Fruit fly (Drosophila melanogaster) whole organism, embryonic: ENCODE measurements around the gene CG13721.
A peak's percentile ranks its signal among the peaks of the same experiment; 100 is the strongest.

Experiments
- CG10147 ChIP-seq: fragments of 200-800 bp; sonication (Bioruptor generic); optimal IDR thresholded peaks from 2 replicates; lab custom pipeline; 2019; ENCODE audit warnings: missing biosample characterization, mild to moderate bottlenecking, missing genetic modification characterization, moderate library complexity
- CG10366 ChIP-seq: fragments of 200-800 bp; sonication (Bioruptor generic); IDR thresholded peaks from 2 replicates; pipeline ENCODE4 v1.3.6; 2022; ENCODE audit warnings: missing biosample characterization, missing genetic modification characterization
- CG11560 ChIP-seq: fragments of 200-800 bp; sonication (Bioruptor generic); IDR thresholded peaks from 3 replicates; pipeline ENCODE4 v1.3.6; 2022; ENCODE audit warnings: missing biosample characterization, missing genetic modification characterization
- CG12155 ChIP-seq: fragments of 200-800 bp; sonication (Bioruptor generic); optimal IDR thresholded peaks from 3 replicates; lab custom pipeline; 2016; ENCODE audit warnings: missing biosample characterization, missing genetic modification characterization
- CG12942 ChIP-seq: fragments of 200-800 bp; sonication (Bioruptor generic); optimal IDR thresholded peaks from 3 replicates; lab custom pipeline; 2016; ENCODE audit warnings: missing biosample characterization, missing genetic modification characterization
- CG13424 ChIP-seq: fragments of 200-800 bp; sonication (Bioruptor generic); optimal IDR thresholded peaks from 2 replicates; lab custom pipeline; 2019; ENCODE audit warnings: missing biosample characterization, mild to moderate bottlenecking, missing genetic modification characterization, moderate library complexity
- CG13775 ChIP-seq: fragments of 200-800 bp; sonication (Bioruptor generic); optimal IDR thresholded peaks from 3 replicates; lab custom pipeline; 2017; ENCODE audit warnings: missing biosample characterization, mild to moderate bottlenecking, missing genetic modification characterization
- CG14667 ChIP-seq: fragments of 200-800 bp; sonication (Bioruptor generic); IDR thresholded peaks from 2 replicates; pipeline ENCODE4 v1.3.6; 2022; ENCODE audit warnings: missing biosample characterization, missing genetic modification characterization
- CG18262 ChIP-seq: fragments of 200-800 bp; optimal IDR thresholded peaks from 3 replicates; lab custom pipeline; 2019; ENCODE audit warnings: missing biosample characterization, mild to moderate bottlenecking, missing genetic modification characterization, moderate library complexity
- CG3407 ChIP-seq: fragments of 200-800 bp; sonication (Bioruptor generic); optimal IDR thresholded peaks from 2 replicates; lab custom pipeline; 2018; ENCODE audit warnings: missing biosample characterization, mild to moderate bottlenecking, missing genetic modification characterization
- CG4424 ChIP-seq: fragments of 200-800 bp; sonication (Bioruptor generic); optimal IDR thresholded peaks from 3 replicates; lab custom pipeline; 2016; ENCODE audit warnings: missing biosample characterization, missing genetic modification characterization
- CG4820 ChIP-seq: fragments of 200-800 bp; sonication (Bioruptor generic); optimal IDR thresholded peaks from 3 replicates; lab custom pipeline; 2016; ENCODE audit warnings: missing biosample characterization, missing genetic modification characterization
- CG4854 ChIP-seq: fragments of 200-800 bp; sonication (Bioruptor generic); optimal IDR thresholded peaks from 2 replicates; lab custom pipeline; 2016; ENCODE audit warnings: missing biosample characterization, missing genetic modification characterization, inconsistent platforms
- CG6254 ChIP-seq: fragments of 200-800 bp; sonication (Bioruptor generic); optimal IDR thresholded peaks from 3 replicates; lab custom pipeline; 2017; ENCODE audit warnings: mild to moderate bottlenecking, missing biosample characterization, missing genetic modification reagents, missing genetic modification characterization
- CG6272 ChIP-seq: fragments of 200-800 bp; sonication (Bioruptor generic); IDR thresholded peaks from 2 replicates; pipeline ENCODE4 v1.3.6; 2022; ENCODE audit warnings: missing biosample characterization, missing genetic modification characterization
- CG7556 ChIP-seq: fragments of 200-800 bp; sonication (Bioruptor generic); optimal IDR thresholded peaks from 2 replicates; lab custom pipeline; 2017; ENCODE audit warnings: missing biosample characterization, mild to moderate bottlenecking, missing genetic modification characterization
- CG7839 ChIP-seq: fragments of 200-800 bp; sonication (Bioruptor generic); optimal IDR thresholded peaks from 3 replicates; lab custom pipeline; 2018; ENCODE audit warnings: missing biosample characterization, mild to moderate bottlenecking, missing genetic modification characterization, moderate library complexity
- CG8290 ChIP-seq, 3 experiments: fragments of 200-800 bp; sonication (Bioruptor generic); optimal IDR thresholded peaks; 2 replicates each; lab custom pipeline; 2016 to 2019; ENCODE audit warnings: missing biosample characterization in 3 of 3, missing genetic modification characterization in 3 of 3, mild to moderate bottlenecking in 2 of 3, moderate library complexity in 1 of 3
- CG8765 ChIP-seq: fragments of 200-800 bp; sonication (Bioruptor generic); IDR thresholded peaks from 2 replicates; pipeline ENCODE4 v1.3.6; 2022; ENCODE audit warnings: missing biosample characterization, missing genetic modification characterization
- Chrac-16 ChIP-seq: fragments of 200-800 bp; sonication (Bioruptor generic); optimal IDR thresholded peaks from 3 replicates; lab custom pipeline; 2016; ENCODE audit warnings: missing biosample characterization, missing genetic modification characterization
- Deaf1 ChIP-seq: fragments of 200-800 bp; optimal IDR thresholded peaks from 3 replicates; lab custom pipeline; 2019; ENCODE audit warnings: missing biosample characterization, mild to moderate bottlenecking, missing genetic modification characterization, moderate library complexity
- E2f1 ChIP-seq: fragments of 200-800 bp; sonication (Bioruptor generic); IDR thresholded peaks from 2 replicates; pipeline ENCODE4 v1.3.6; 2022; ENCODE audit warnings: missing biosample characterization, missing genetic modification characterization
- HHEX ChIP-seq: fragments of 200-800 bp; sonication (Bioruptor generic); optimal IDR thresholded peaks from 3 replicates; lab custom pipeline; 2017; ENCODE audit warnings: missing biosample characterization, mild to moderate bottlenecking, missing genetic modification characterization, missing genetic modification reagents
- Sox102F ChIP-seq: fragments of 200-800 bp; sonication (Bioruptor generic); optimal IDR thresholded peaks from 2 replicates; lab custom pipeline; 2018; ENCODE audit warnings: missing biosample characterization, mild to moderate bottlenecking, missing genetic modification characterization, moderate library complexity
- Stat92E ChIP-seq, 3 experiments: fragments of >200 bp in 2 of 3; fragments of 200-800 bp in 1 of 3; sonication (Bioruptor generic) in 1 of 3; optimal IDR thresholded peaks; 2 replicates each; lab custom pipeline; 2017 to 2019; ENCODE audit warnings: missing biosample characterization in 3 of 3, missing genetic modification characterization in 3 of 3, mild to moderate bottlenecking in 1 of 3, moderate library complexity in 1 of 3
- ase ChIP-seq: fragments of 200-800 bp; sonication (Bioruptor generic); IDR thresholded peaks from 3 replicates; pipeline ENCODE4 v1.3.6; 2022; ENCODE audit warnings: missing biosample characterization, missing genetic modification characterization
- bbx ChIP-seq: fragments of 200-800 bp; sonication (Bioruptor generic); IDR thresholded peaks from 2 replicates; pipeline ENCODE4 v1.3.6; 2022; ENCODE audit warnings: missing biosample characterization, missing genetic modification characterization; ENCODE audit not compliant: partially characterized antibody
- cas ChIP-seq: fragments of 200-800 bp; sonication (Bioruptor generic); IDR thresholded peaks from 2 replicates; pipeline ENCODE4 v1.3.6; 2022; ENCODE audit warnings: missing biosample characterization, missing genetic modification characterization
- chn ChIP-seq: fragments of 200-800 bp; sonication (Bioruptor generic); optimal IDR thresholded peaks from 2 replicates; lab custom pipeline; 2016; ENCODE audit warnings: missing biosample characterization, missing genetic modification characterization
- corto ChIP-seq: fragments of 200-800 bp; sonication (Bioruptor generic); optimal IDR thresholded peaks from 2 replicates; lab custom pipeline; 2016; ENCODE audit warnings: missing biosample characterization, mild to moderate bottlenecking, missing genetic modification characterization, moderate library complexity
- croc ChIP-seq: fragments of 200-800 bp; sonication (Bioruptor generic); conservative IDR thresholded peaks from 3 replicates; pipeline ENCODE4 v1.3.6; 2022; ENCODE audit warnings: missing biosample characterization, missing genetic modification characterization
- dpn ChIP-seq, 2 experiments: fragments of 200-800 bp; sonication (Bioruptor generic); optimal IDR thresholded peaks; 3 replicates each; lab custom pipeline; 2016; ENCODE audit warnings: missing biosample characterization in 2 of 2, missing genetic modification characterization in 2 of 2
- ewg ChIP-seq: fragments of 200-800 bp; sonication (Bioruptor generic); optimal IDR thresholded peaks from 3 replicates; lab custom pipeline; 2017; ENCODE audit warnings: mild to moderate bottlenecking, missing biosample characterization, missing genetic modification reagents, missing genetic modification characterization
- fd102C ChIP-seq: fragments of 200-800 bp; sonication (Bioruptor generic); optimal IDR thresholded peaks from 2 replicates; lab custom pipeline; 2018; ENCODE audit warnings: missing biosample characterization, mild to moderate bottlenecking, missing genetic modification characterization, moderate library complexity
- gem ChIP-seq: fragments of 200-800 bp; sonication (Bioruptor generic); optimal IDR thresholded peaks from 2 replicates; lab custom pipeline; 2019; ENCODE audit warnings: missing biosample characterization, mild to moderate bottlenecking, missing genetic modification characterization, moderate library complexity
- hkb ChIP-seq, 2 experiments: fragments of 200-800 bp in 1 of 2; fragments of >200 bp in 1 of 2; sonication (Bioruptor generic) in 1 of 2; IDR thresholded peaks in 1 of 2; optimal IDR thresholded peaks in 1 of 2; 2 replicates each; pipeline versions ENCODE4 v1.3.6 to Lab custom; 2017 to 2022; ENCODE audit warnings: missing biosample characterization in 1 of 2, missing genetic modification characterization in 1 of 2
- jing ChIP-seq: fragments of 200-800 bp; sonication (Bioruptor generic); optimal IDR thresholded peaks from 2 replicates; lab custom pipeline; 2018; ENCODE audit warnings: missing biosample characterization, mild to moderate bottlenecking, missing genetic modification characterization
- kay ChIP-seq: fragments of 200-800 bp; sonication (Bioruptor generic); optimal IDR thresholded peaks from 2 replicates; lab custom pipeline; 2016; ENCODE audit warnings: missing biosample characterization, missing genetic modification characterization
- kni ChIP-seq: fragments of 200-800 bp; sonication (Bioruptor generic); optimal IDR thresholded peaks from 3 replicates; lab custom pipeline; 2017; ENCODE audit warnings: mild to moderate bottlenecking, missing biosample characterization, missing genetic modification reagents, missing genetic modification characterization
- nau ChIP-seq: fragments of 200-800 bp; sonication (Bioruptor generic); optimal IDR thresholded peaks from 3 replicates; lab custom pipeline; 2017; ENCODE audit warnings: missing biosample characterization, mild to moderate bottlenecking, missing genetic modification characterization, missing genetic modification reagents
- onecut ChIP-seq: fragments of 200-800 bp; sonication (Bioruptor generic); IDR thresholded peaks from 2 replicates; pipeline ENCODE4 v1.3.6; 2022; ENCODE audit warnings: missing biosample characterization, missing genetic modification characterization
- peb ChIP-seq: fragments of 200-800 bp; sonication (Bioruptor generic); IDR thresholded peaks from 2 replicates; pipeline ENCODE4 v1.3.6; 2022; ENCODE audit warnings: missing biosample characterization, missing genetic modification characterization
- pita ChIP-seq: fragments of 200-800 bp; sonication (Bioruptor generic); optimal IDR thresholded peaks from 2 replicates; lab custom pipeline; 2017; ENCODE audit warnings: missing biosample characterization, mild to moderate bottlenecking, missing genetic modification characterization
- rib ChIP-seq: fragments of 200-800 bp; sonication (Bioruptor generic); IDR thresholded peaks from 2 replicates; pipeline ENCODE4 v1.3.6; 2022; ENCODE audit warnings: missing biosample characterization, missing genetic modification characterization
- stc ChIP-seq: fragments of 200-800 bp; sonication (Bioruptor generic); IDR thresholded peaks from 2 replicates; pipeline ENCODE4 v1.3.6; 2022; ENCODE audit warnings: missing biosample characterization, missing genetic modification characterization
- tio ChIP-seq: fragments of 200-800 bp; sonication (Bioruptor generic); optimal IDR thresholded peaks from 2 replicates; lab custom pipeline; 2017; ENCODE audit warnings: missing biosample characterization, missing genetic modification characterization, inconsistent platforms
- usp ChIP-seq: fragments of >200 bp; optimal IDR thresholded peaks from 2 replicates; lab custom pipeline; 2017; ENCODE audit warnings: missing biosample characterization, missing genetic modification characterization
- zen ChIP-seq: fragments of 200-800 bp; sonication (Bioruptor generic); optimal IDR thresholded peaks from 3 replicates; lab custom pipeline; 2018; ENCODE audit warnings: missing biosample characterization, mild to moderate bottlenecking, missing genetic modification characterization, moderate library complexity
- zfh1 ChIP-seq: fragments of 200-800 bp; sonication (Bioruptor generic); IDR thresholded peaks from 3 replicates; pipeline ENCODE4 v1.3.6; 2022; ENCODE audit warnings: missing biosample characterization, missing genetic modification characterization

The CG13721 gene

DNA sequence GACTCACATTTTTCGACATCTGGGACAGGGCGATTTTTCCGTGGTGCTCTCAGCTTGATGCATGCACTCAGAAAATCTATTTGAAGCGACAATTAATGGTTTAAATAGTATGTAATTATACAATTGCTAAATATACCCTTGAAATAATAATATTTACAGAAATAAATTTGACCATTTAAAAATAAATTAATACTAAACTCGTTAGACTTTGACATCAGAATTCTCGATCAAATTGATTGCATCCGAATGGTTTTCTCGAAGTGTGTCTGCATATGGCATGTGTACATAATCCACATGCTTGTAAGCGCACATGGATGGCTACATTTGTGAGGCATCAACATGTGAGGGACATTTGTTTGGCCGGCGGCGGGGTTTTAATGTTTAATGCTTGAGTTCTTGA lies 49.1 kb upstream of the CG13721 start (continued):
- peak; percentile 81 for TF ChIP-seq fd102C (GFP tag; lab: Kevin White, UChicago)
- peak; percentile 43 for TF ChIP-seq onecut (GFP tag; lab: Robert Waterston, UW)
- TF ChIP-seq CG14667 (GFP tag; lab: Robert Waterston, UW): peak; percentile 50
- peak; percentile 19 for TF ChIP-seq CG12155 (GFP tag; lab: Kevin White, UChicago)
- no peak for TF ChIP-seq usp (GFP tag; lab: Kevin White, UChicago)
- peak; percentile 84 for TF ChIP-seq zfh1 (GFP tag; lab: Robert Waterston, UW)
- peak; percentile 54 for TF ChIP-seq CG10366
- peak; percentile 50 for TF ChIP-seq chn
- peak; percentile 64 for TF ChIP-seq tio (GFP tag; lab: Kevin White, UChicago)
- peak; percentile 17 for TF ChIP-seq nau (GFP tag; lab: Kevin White, UChicago)
- peak; percentile 67 for TF ChIP-seq Chrac-16 (GFP tag; lab: Kevin White, UChicago)
- TF ChIP-seq dpn (GFP tag; optimal IDR thresholded peaks at IDR 0.05; lab: Kevin White, UChicago): peak; percentile 25 to 33
- TF ChIP-seq Stat92E (GFP tag; optimal IDR thresholded peaks at IDR 0.05; lab: Kevin White, UChicago): peak in 1 of 3 experiments; percentile 38
- peak; percentile 70 for TF ChIP-seq CG7839
- TF ChIP-seq CG6254 (GFP tag; lab: Kevin White, UChicago): peak; percentile 73
- TF ChIP-seq CG11560 (tag; lab: Robert Waterston, UW): 0 out of 3 replicates have a peak, but pooled peaks have one; percentile 8
- TF ChIP-seq HHEX: peak; percentile 41
- TF ChIP-seq CG8765: peak; percentile 54; the same call in 1 of the 2 replicates
- peak; percentile 59 for TF ChIP-seq CG7556
- no peak for TF ChIP-seq corto (GFP tag; lab: Kevin White, UChicago)
- peak; percentile 90 for TF ChIP-seq CG18262 (tag; lab: Kevin White, UChicago)
- TF ChIP-seq ase (GFP tag; lab: Robert Waterston, UW): no peak
- no peak for TF ChIP-seq CG4854 (GFP tag; lab: Kevin White, UChicago)
- TF ChIP-seq CG6272 (GFP tag; lab: Robert Waterston, UW): no peak
- peak; percentile 85 for TF ChIP-seq zen
- TF ChIP-seq cas (GFP tag; lab: Robert Waterston, UW): no peak
- no peak for TF ChIP-seq pita
- no peak for TF ChIP-seq hkb (optimal IDR thresholded peaks at IDR 0.05; lab: Kevin White, UChicago)
- TF ChIP-seq hkb (GFP tag; IDR thresholded peaks at IDR 0.05; lab: Robert Waterston, UW): peak; percentile 76
- peak; percentile 77 for TF ChIP-seq croc
- TF ChIP-seq CG13775 (GFP tag; lab: Kevin White, UChicago): peak; percentile 55
- peak; percentile 34 for TF ChIP-seq CG12942 (GFP tag; lab: Kevin White, UChicago)
- peak; percentile 24 for TF ChIP-seq jing (GFP tag; lab: Kevin White, UChicago)
- TF ChIP-seq CG4424: peak; percentile 69
- TF ChIP-seq bbx (GFP tag; lab: Robert Waterston, UW): no peak
- TF ChIP-seq CG3407 (GFP tag; lab: Kevin White, UChicago): peak; percentile 40
- TF ChIP-seq stc: peak; percentile 45; the same call in 1 of the 2 replicates
- TF ChIP-seq CG4820: peak; percentile 70
- peak; percentile 69 for TF ChIP-seq Sox102F (GFP tag; lab: Kevin White, UChicago)
- TF ChIP-seq CG8290 (GFP tag; optimal IDR thresholded peaks at IDR 0.05; lab: Kevin White, UChicago): peak; percentile 54
- no peak for TF ChIP-seq CG8290 (tag; optimal IDR thresholded peaks at IDR 0.05; lab: Kevin White, UChicago)
- peak; percentile 19 for TF ChIP-seq Deaf1 (tag; lab: Kevin White, UChicago)
- peak; percentile 54 for TF ChIP-seq CG13424 (tag; lab: Kevin White, UChicago)
- no peak for TF ChIP-seq kni
- TF ChIP-seq E2f1 (GFP tag; lab: Robert Waterston, UW): peak; percentile 21; the same call in 1 of the 2 replicates
- peak; percentile 61; the same call in 1 of the 2 replicates for TF ChIP-seq peb
- TF ChIP-seq ewg (GFP tag; lab: Kevin White, UChicago): peak; percentile 39
- TF ChIP-seq gem: peak; percentile 85
- peak; percentile 25 for TF ChIP-seq CG10147 (GFP tag; lab: Kevin White, UChicago)
- peak; percentile 10 for TF ChIP-seq kay (GFP tag; lab: Kevin White, UChicago)
- TF ChIP-seq rib (GFP tag; lab: Robert Waterston, UW): no peak
